Worm (Caenorhabditis elegans) whole organism, young adult: ENCODE data around the gene F01G4.4.

Source experiments
- B0336.3 ChIP-seq: fragments of 200-800 bp; sonication (Bioruptor generic); IDR thresholded peaks from 2 replicates; pipeline ENCODE4 v1.3.6; 2022; ENCODE audit warnings: missing genetic modification characterization, missing compliant biosample characterization
- C06A6.2 ChIP-seq: fragments of 200-800 bp; sonication (Bioruptor generic); conservative IDR thresholded peaks from 2 replicates; pipeline ENCODE4 v1.3.6; 2022; ENCODE audit warnings: missing genetic modification characterization, missing compliant biosample characterization
- F37B4.10 ChIP-seq: fragments of 200-800 bp; sonication (Bioruptor generic); IDR thresholded peaks from 2 replicates; pipeline ENCODE4 v1.3.6; 2022; ENCODE audit warnings: missing genetic modification characterization, missing compliant biosample characterization
- K12H6.12 ChIP-seq: fragments of 200-800 bp; sonication (Bioruptor generic); optimal IDR thresholded peaks from 2 replicates; lab custom pipeline; 2018; ENCODE audit warnings: mild to moderate bottlenecking, missing genetic modification characterization, missing compliant biosample characterization
- Y67H2A.10 ChIP-seq: fragments of 200-800 bp; sonication (Bioruptor generic); conservative IDR thresholded peaks from 2 replicates; pipeline ENCODE4 v1.3.6; 2022; ENCODE audit warnings: missing genetic modification reagents, missing genetic modification characterization, missing compliant biosample characterization
- aptf-3 ChIP-seq: fragments of 200-800 bp; sonication (Bioruptor generic); IDR thresholded peaks from 2 replicates; pipeline ENCODE4 v1.3.6; 2022; ENCODE audit warnings: missing genetic modification characterization, missing compliant biosample characterization
- athp-1 ChIP-seq: sonication (generic microtip); optimal IDR thresholded peaks from 2 replicates; lab custom pipeline; 2017; ENCODE audit warnings: mild to moderate bottlenecking, missing genetic modification characterization, missing compliant biosample characterization
- bed-1 ChIP-seq: fragments of 200-800 bp; sonication (Bioruptor generic); IDR thresholded peaks from 2 replicates; pipeline ENCODE4 v1.3.6; 2022; ENCODE audit warnings: missing genetic modification reagents, missing genetic modification characterization, missing compliant biosample characterization
- ceh-40 ChIP-seq: fragments of 200-800 bp; sonication (Bioruptor generic); IDR thresholded peaks from 2 replicates; pipeline ENCODE4 v1.3.6; 2022; ENCODE audit warnings: missing genetic modification characterization, missing compliant biosample characterization
- ceh-79 ChIP-seq: sonication (generic microtip); optimal IDR thresholded peaks from 2 replicates; lab custom pipeline; 2017; ENCODE audit warnings: mild to moderate bottlenecking, missing genetic modification characterization, missing compliant biosample characterization
- ceh-91 ChIP-seq: fragments of 200-800 bp; sonication (Bioruptor generic); IDR thresholded peaks from 2 replicates; pipeline ENCODE4 v1.3.6; 2022; ENCODE audit warnings: missing genetic modification reagents, missing genetic modification characterization, missing compliant biosample characterization
- chd-7 ChIP-seq: sonication (generic microtip); optimal IDR thresholded peaks from 2 replicates; lab custom pipeline; 2016; ENCODE audit warnings: mild to moderate bottlenecking, missing genetic modification characterization, moderate library complexity, missing compliant biosample characterization
- efl-1 ChIP-seq: fragments of 150-350 bp; optimal IDR thresholded peaks from 2 replicates; lab custom pipeline; 2014; ENCODE audit warnings: missing biosample characterization, missing genetic modification reagents, missing genetic modification characterization
- ets-4 ChIP-seq: fragments of 200-800 bp; sonication (Bioruptor generic); optimal IDR thresholded peaks from 2 replicates; lab custom pipeline; 2018; ENCODE audit warnings: mild to moderate bottlenecking, missing genetic modification characterization, missing compliant biosample characterization
- gei-17 ChIP-seq: fragments of 200-800 bp; sonication (Bioruptor generic); optimal IDR thresholded peaks from 2 replicates; lab custom pipeline; 2018; ENCODE audit warnings: mild to moderate bottlenecking, missing genetic modification characterization, missing compliant biosample characterization
- hlh-26 ChIP-seq: fragments of 200-800 bp; sonication (Bioruptor generic); conservative IDR thresholded peaks from 2 replicates; pipeline ENCODE4 v1.3.6; 2022; ENCODE audit warnings: missing genetic modification reagents, missing genetic modification characterization, missing compliant biosample characterization
- hmg-1.2 ChIP-seq: fragments of 200-800 bp; sonication (Bioruptor generic); IDR thresholded peaks from 2 replicates; pipeline ENCODE4 v1.3.6; 2022; ENCODE audit warnings: missing genetic modification reagents, missing genetic modification characterization, missing compliant biosample characterization
- hsf-1 ChIP-seq: fragments of 200-800 bp; sonication (Bioruptor generic); IDR thresholded peaks from 2 replicates; pipeline ENCODE4 v1.3.6; 2022; ENCODE audit warnings: missing genetic modification reagents, missing genetic modification characterization, missing compliant biosample characterization
- lag-1 ChIP-seq: fragments of 200-800 bp; sonication (Bioruptor generic); IDR thresholded peaks from 2 replicates; pipeline ENCODE4 v1.3.6; 2022; ENCODE audit warnings: missing genetic modification reagents, missing genetic modification characterization, missing compliant biosample characterization
- let-526 ChIP-seq: fragments of 200-800 bp; sonication (Bioruptor generic); IDR thresholded peaks from 2 replicates; pipeline ENCODE4 v1.3.6; 2022; ENCODE audit warnings: missing genetic modification reagents, missing genetic modification characterization, missing compliant biosample characterization
- let-607 ChIP-seq, 2 experiments: fragments of 200-800 bp in 1 of 2; sonication (Bioruptor generic) in 1 of 2; sonication (generic microtip) in 1 of 2; optimal IDR thresholded peaks; 2 replicates each; lab custom pipeline; 2016 to 2018; ENCODE audit warnings: mild to moderate bottlenecking in 2 of 2, missing compliant biosample characterization in 2 of 2, missing genetic modification characterization in 2 of 2, moderate library complexity in 2 of 2, missing genotype in 1 of 2
- lin-26 ChIP-seq: fragments of 200-800 bp; sonication (Bioruptor generic); IDR thresholded peaks from 2 replicates; pipeline ENCODE4 v1.3.6; 2022; ENCODE audit warnings: missing genetic modification reagents, missing genetic modification characterization, missing compliant biosample characterization
- mes-4 ChIP-seq: sonication (generic microtip); optimal IDR thresholded peaks from 2 replicates; lab custom pipeline; 2016; ENCODE audit warnings: missing genotype, missing genetic modification characterization, missing compliant biosample characterization
- mxl-1 ChIP-seq: sonication (generic microtip); optimal IDR thresholded peaks from 2 replicates; lab custom pipeline; 2016; ENCODE audit warnings: missing genetic modification characterization, missing compliant biosample characterization
- nfya-1 ChIP-seq: sonication (generic microtip); optimal IDR thresholded peaks from 2 replicates; lab custom pipeline; 2017; ENCODE audit warnings: antibody characterized with exemption, missing compliant biosample characterization, missing genetic modification characterization, borderline replicate concordance; ENCODE audit not compliant: insufficient read depth
- nhr-90 ChIP-seq: sonication (generic microtip); optimal IDR thresholded peaks from 2 replicates; lab custom pipeline; 2016; ENCODE audit warnings: missing genotype, mild to moderate bottlenecking, missing genetic modification characterization, missing compliant biosample characterization
- pha-4 ChIP-seq: fragments of 150-350 bp; sonication (generic microtip); optimal IDR thresholded peaks from 2 replicates; lab custom pipeline; 2014; ENCODE audit warnings: missing biosample characterization, missing genetic modification reagents, missing genetic modification characterization
- rec-8 ChIP-seq, 2 experiments: sonication (generic microtip); optimal IDR thresholded peaks; 2 replicates each; lab custom pipeline; 2016; ENCODE audit warnings: mild to moderate bottlenecking in 2 of 2, missing genetic modification characterization in 2 of 2, missing genetic modification reagents in 2 of 2, missing genotype in 2 of 2, missing biosample characterization in 1 of 2, missing compliant biosample characterization in 1 of 2, moderate library complexity in 1 of 2
- snpc-4 ChIP-seq, 5 experiments: fragments of 150-350 bp in 1 of 5; sonication (generic microtip) in 4 of 5; optimal IDR thresholded peaks; 2 replicates each; lab custom pipeline; 2014 to 2018; ENCODE audit warnings: missing genetic modification characterization in 5 of 5, missing biosample characterization in 3 of 5, antibody characterized with exemption in 2 of 5, mild to moderate bottlenecking in 2 of 5, missing compliant biosample characterization in 2 of 5, missing genotype in 2 of 5, moderate library complexity in 2 of 5, missing genetic modification reagents in 1 of 5
- somi-1 ChIP-seq: fragments of 200-800 bp; sonication (Bioruptor generic); optimal IDR thresholded peaks from 2 replicates; lab custom pipeline; 2018; ENCODE audit warnings: mild to moderate bottlenecking, missing genetic modification characterization, missing compliant biosample characterization
- sptf-2 ChIP-seq: fragments of 200-800 bp; sonication (Bioruptor generic); optimal IDR thresholded peaks from 2 replicates; lab custom pipeline; 2018; ENCODE audit warnings: mild to moderate bottlenecking, missing genetic modification characterization, missing compliant biosample characterization
- unc-62 ChIP-seq: fragments of 150-350 bp; optimal IDR thresholded peaks from 2 replicates; lab custom pipeline; 2014; ENCODE audit warnings: missing biosample characterization, missing genetic modification reagents, missing genetic modification characterization
- zfh-2 ChIP-seq: fragments of 200-800 bp; sonication (Bioruptor generic); conservative IDR thresholded peaks from 2 replicates; pipeline ENCODE4 v1.3.6; 2022; ENCODE audit warnings: missing genetic modification reagents, missing genetic modification characterization, missing compliant biosample characterization
- ztf-25 ChIP-seq: fragments of 200-800 bp; sonication (Bioruptor generic); IDR thresholded peaks from 2 replicates; pipeline ENCODE4 v1.3.6; 2022; ENCODE audit warnings: missing genetic modification reagents, missing genetic modification characterization, missing compliant biosample characterization

Gene F01G4.4

DNA sequence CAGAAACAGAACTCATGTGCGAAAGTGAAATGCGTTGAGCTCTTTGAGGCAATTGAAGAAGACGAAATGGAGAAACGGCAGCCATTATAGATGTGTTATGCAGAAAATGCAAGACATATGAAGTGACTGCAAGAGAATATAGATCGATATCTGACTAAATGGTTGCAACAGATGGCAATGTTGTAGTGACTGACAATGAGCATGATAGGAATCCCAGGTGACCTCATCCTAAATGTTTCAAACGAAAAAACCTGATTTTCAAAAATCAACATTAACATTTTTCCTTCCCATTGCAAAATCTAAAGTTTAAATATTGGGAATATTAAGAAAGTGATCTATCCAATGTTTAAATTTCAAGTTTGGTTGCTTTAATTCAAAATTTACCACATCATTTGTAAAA, 17.6 kb downstream of the F01G4.4 start, which contains the start of gene C08F8.15:
C08F8.15 (minus strand) TSS at position 101 of the 400 bp plus-strand sequence.
- TF ChIP-seq unc-62 (no peak), ceh-79 (no peak), Y67H2A.10 (GFP tag; lab: Robert Waterston, UW) (no peak), ztf-25 (no peak), ceh-91 (GFP tag; lab: Robert Waterston, UW) (no peak), chd-7 (tag; lab: Kevin White, UChicago) (no peak), rec-8 (tag; optimal IDR thresholded peaks at IDR 0.05; lab: Kevin White, UChicago) (no peak), let-607 (tag; optimal IDR thresholded peaks at IDR 0.05; lab: Kevin White, UChicago) (no peak), aptf-3 (GFP tag; lab: Robert Waterston, UW) (no peak)
- TF ChIP-seq, all 124 proteins: peak for 0

- no peak for TF ChIP-seq nhr-90 (tag; lab: Kevin White, UChicago)
- TF ChIP-seq B0336.3 (GFP tag; lab: Robert Waterston, UW): no peak
- no peak for TF ChIP-seq nfya-1 (tag; lab: Kevin White, UChicago)
- no peak for TF ChIP-seq hlh-26 (GFP tag; lab: Robert Waterston, UW)
- TF ChIP-seq somi-1 (GFP tag; lab: Kevin White, UChicago): no peak
- TF ChIP-seq let-607 (tag; optimal IDR thresholded peaks at IDR 0.05; lab: Kevin White, UChicago): no peak
Measured at ce11 chrIV:11162451-11162850, 19.3 kb downstream of the F01G4.4 start, which contains the start of gene fbxb-9. fbxb-9 (minus strand) TSS chrIV:11162551.

- TF ChIP-seq lin-26 (GFP tag; lab: Robert Waterston, UW) (no peak), lag-1 (GFP tag; lab: Robert Waterston, UW) (0 out of 2 replicates have a peak, but pooled peaks have one; percentile 44)
Measured at ce11 chrIV:11164831-11165230, 21.7 kb downstream of the F01G4.4 start, which contains the start of gene C08F8.6. C08F8.6 (minus strand) TSS chrIV:11164931.

ce11 chrIV:11169652-11170051, 26.5 kb downstream of the F01G4.4 start, which contains the start of gene nhr-67:
nhr-67 (plus strand) TSS chrIV:11169748.
- no peak for TF ChIP-seq ets-4
- no peak for TF ChIP-seq let-607 (tag; optimal IDR thresholded peaks at IDR 0.05; lab: Kevin White, UChicago)
- TF ChIP-seq, all 124 proteins: peak for 0

- TF ChIP-seq gei-17 (GFP tag; lab: Kevin White, UChicago): no peak
- no peak for TF ChIP-seq mxl-1 (tag; lab: Kevin White, UChicago)
- no peak for TF ChIP-seq lin-26 (GFP tag; lab: Robert Waterston, UW)
- TF ChIP-seq let-526 (GFP tag; lab: Robert Waterston, UW): no peak
- no peak for TF ChIP-seq hlh-26 (GFP tag; lab: Robert Waterston, UW)
Measured at ce11 chrIV:11174772-11175171, 31.6 kb downstream of the F01G4.4 start.

- no peak for TF ChIP-seq zfh-2
- no peak for TF ChIP-seq lag-1 (GFP tag; lab: Robert Waterston, UW)
- no peak for TF ChIP-seq hmg-1.2 (GFP tag; lab: Robert Waterston, UW)
- no peak for TF ChIP-seq athp-1
- no peak for TF ChIP-seq efl-1 (GFP tag; lab: Kevin White, UChicago)
- no peak for TF ChIP-seq B0336.3 (GFP tag; lab: Robert Waterston, UW)
- no peak for TF ChIP-seq mes-4 (tag; lab: Kevin White, UChicago)
- TF ChIP-seq bed-1: no peak
- TF ChIP-seq ceh-40: no peak
- TF ChIP-seq ceh-79: no peak
- TF ChIP-seq sptf-2: no peak
- TF ChIP-seq pha-4 (tag; lab: Kevin White, UChicago): no peak
- no peak for TF ChIP-seq let-526 (GFP tag; lab: Robert Waterston, UW)
- no peak for TF ChIP-seq F37B4.10 (GFP tag; lab: Robert Waterston, UW)
- TF ChIP-seq unc-62: no peak
- TF ChIP-seq K12H6.12 (tag; lab: Kevin White, UChicago): no peak
- no peak for TF ChIP-seq snpc-4 (GFP tag; optimal IDR thresholded peaks at IDR 0.05; lab: Kevin White, UChicago)
- no peak for TF ChIP-seq snpc-4 (tag; optimal IDR thresholded peaks at IDR 0.05; lab: Kevin White, UChicago)
- TF ChIP-seq C06A6.2 (GFP tag; lab: Robert Waterston, UW): no peak
- no peak for TF ChIP-seq hsf-1 (GFP tag; lab: Robert Waterston, UW)
- TF ChIP-seq, all 124 proteins: peak for 0
Measured at ce11 chrIV:11176967-11177366, 33.8 kb downstream of the F01G4.4 start, which contains the start of gene rap-3. rap-3 (plus strand) TSS chrIV:11177267.
